Fruit fly (Drosophila melanogaster) Kc167 (cell line): Measurements from ENCODE around the gene CG11382.
A peak's percentile ranks its signal among the peaks of the same experiment; 100 is the strongest.

Experiments
- Myc ChIP-seq: fragments of >200 bp; optimal IDR thresholded peaks from 2 replicates; lab custom pipeline; 2017; ENCODE audit warnings: missing external identifiers
- Sin3A ChIP-seq: fragments of >200 bp; optimal IDR thresholded peaks from 2 replicates; lab custom pipeline; 2018; ENCODE audit warnings: missing external identifiers
- h ChIP-seq: fragments of >200 bp; optimal IDR thresholded peaks from 3 replicates; lab custom pipeline; 2018; ENCODE audit warnings: missing external identifiers
- insv ChIP-seq: fragments of >200 bp; optimal IDR thresholded peaks from 3 replicates; lab custom pipeline; 2018; ENCODE audit warnings: missing external identifiers
- psq ChIP-seq: fragments of >200 bp; optimal IDR thresholded peaks from 2 replicates; lab custom pipeline; 2017; ENCODE audit warnings: missing external identifiers
- ttk ChIP-seq: sonication (Bioruptor generic); optimal IDR thresholded peaks from 2 replicates; lab custom pipeline; 2017; ENCODE audit warnings: missing external identifiers

CG11382 gene

DNA sequence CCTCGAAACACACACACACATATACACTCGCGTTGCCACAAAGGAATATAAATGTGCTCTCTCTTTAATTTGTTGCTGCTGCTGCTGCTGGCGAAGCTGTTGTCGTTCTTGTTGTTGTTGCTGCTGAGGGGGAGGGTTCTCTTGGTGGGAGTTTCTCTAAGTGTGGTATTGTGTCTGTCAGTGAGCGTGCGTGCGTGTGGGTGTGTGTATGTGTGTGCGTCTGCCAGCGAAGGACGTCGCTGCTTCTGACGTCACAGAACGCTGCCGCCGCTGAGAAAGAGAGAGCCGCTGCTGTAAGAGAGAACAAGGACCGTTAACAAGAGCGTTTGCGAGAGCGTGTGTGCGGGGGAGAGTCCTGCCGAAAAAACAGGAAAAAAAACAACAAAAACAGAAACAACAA lies 24.2 kb downstream of the CG11382 start:
- TF ChIP-seq ttk (lab: Kevin White, UChicago), result no peak
- no peak for TF ChIP-seq insv (lab: Kevin White, UChicago)
- TF ChIP-seq psq (lab: Kevin White, UChicago), result no peak
- TF ChIP-seq Myc (lab: Kevin White, UChicago), result no peak
- no peak for TF ChIP-seq h (lab: Kevin White, UChicago)
- TF ChIP-seq Sin3A (lab: Kevin White, UChicago), result no peak

DNA sequence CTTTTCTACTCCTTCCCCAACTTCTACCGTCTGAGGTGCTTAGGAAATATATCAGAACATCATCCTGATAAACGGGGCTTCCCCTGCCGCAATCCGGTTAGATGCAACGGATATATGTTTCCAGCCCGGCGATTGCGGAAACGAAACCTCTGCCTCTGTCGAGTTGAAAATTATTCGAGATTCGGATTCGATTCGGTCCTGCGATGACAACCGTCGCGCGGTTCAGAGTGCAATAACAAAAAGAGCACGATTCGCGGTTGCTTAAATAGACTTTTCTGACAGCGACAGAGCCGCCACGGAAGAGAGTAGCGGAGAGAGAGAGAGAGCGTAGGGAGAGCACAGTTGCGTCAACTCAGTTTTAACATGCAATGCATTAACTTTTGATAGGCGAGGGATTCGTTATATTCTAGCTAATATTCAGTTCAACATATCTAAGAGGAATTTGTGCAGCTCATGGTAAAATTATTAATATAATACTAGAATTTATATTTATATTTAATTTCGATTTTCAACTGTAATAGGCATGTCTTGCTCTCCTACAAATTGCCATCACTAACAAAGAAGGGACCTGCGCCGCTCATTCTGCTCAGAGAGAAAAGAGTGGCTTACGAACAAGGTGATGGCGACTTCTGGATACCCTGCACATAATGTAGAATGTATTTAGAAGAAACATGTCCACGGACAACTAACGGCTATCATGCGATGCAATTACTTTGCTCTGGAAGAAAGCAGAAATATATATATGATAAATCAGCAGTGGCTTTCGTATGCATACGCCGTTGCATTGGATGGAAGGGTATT lies 25.2 kb downstream of the CG11382 start:
- TF ChIP-seq psq (lab: Kevin White, UChicago), result no peak
- no peak for TF ChIP-seq Sin3A (lab: Kevin White, UChicago)
- no peak for TF ChIP-seq ttk (lab: Kevin White, UChicago)
- TF ChIP-seq h (lab: Kevin White, UChicago), result no peak
- TF ChIP-seq Myc (lab: Kevin White, UChicago), result no peak
- TF ChIP-seq insv (lab: Kevin White, UChicago), result no peak

DNA sequence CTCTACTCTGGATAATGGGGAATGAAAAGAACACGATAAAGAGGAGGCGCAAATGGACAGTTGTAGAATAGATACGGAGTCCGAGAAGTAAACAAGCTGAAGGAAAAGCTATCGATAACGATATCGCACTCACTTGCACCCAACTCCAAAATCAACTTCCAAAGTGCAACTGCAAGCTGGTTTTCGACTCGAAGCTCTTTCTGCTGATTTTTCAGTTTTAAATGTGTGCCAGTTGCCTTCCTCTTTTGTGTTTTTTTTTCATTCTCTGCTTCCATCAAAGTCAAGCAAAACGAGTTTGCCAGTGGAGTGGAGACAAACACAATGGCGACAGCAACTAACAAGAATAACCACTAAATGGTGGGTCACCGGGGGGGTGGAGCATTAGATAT lies 25.8 kb downstream of the CG11382 start:
- TF ChIP-seq Myc (lab: Kevin White, UChicago) (no peak), ttk (lab: Kevin White, UChicago) (no peak), psq (lab: Kevin White, UChicago) (no peak), insv (lab: Kevin White, UChicago) (no peak), Sin3A (lab: Kevin White, UChicago) (no peak), h (lab: Kevin White, UChicago) (no peak)

DNA sequence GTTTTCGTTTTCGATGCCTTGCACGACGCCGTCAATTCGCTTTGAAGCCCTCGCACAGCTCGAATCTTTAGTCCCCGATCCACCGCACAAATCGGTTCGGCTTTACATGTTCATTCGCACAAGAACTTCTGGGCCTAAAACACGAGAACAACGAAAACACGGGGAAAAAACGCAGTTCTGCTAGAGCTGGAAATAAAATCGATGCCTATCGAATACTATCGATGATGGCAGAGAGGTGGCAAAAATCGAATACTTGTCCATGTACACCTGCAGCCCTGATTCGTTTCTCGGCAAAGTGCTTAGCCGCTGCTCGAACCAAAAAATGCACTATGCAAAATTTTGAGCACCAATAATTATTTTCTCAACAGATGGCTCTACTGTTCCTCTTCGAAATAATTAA lies 26.7 kb downstream of the CG11382 start, which contains the start of gene CG3638:
Gene CG3638 (minus strand): TSS at position 210 of the 400 bp plus-strand sequence.
- TF ChIP-seq h (lab: Kevin White, UChicago), result no peak
- TF ChIP-seq psq (lab: Kevin White, UChicago), result peak; percentile 24
- TF ChIP-seq insv (lab: Kevin White, UChicago), result no peak

DNA sequence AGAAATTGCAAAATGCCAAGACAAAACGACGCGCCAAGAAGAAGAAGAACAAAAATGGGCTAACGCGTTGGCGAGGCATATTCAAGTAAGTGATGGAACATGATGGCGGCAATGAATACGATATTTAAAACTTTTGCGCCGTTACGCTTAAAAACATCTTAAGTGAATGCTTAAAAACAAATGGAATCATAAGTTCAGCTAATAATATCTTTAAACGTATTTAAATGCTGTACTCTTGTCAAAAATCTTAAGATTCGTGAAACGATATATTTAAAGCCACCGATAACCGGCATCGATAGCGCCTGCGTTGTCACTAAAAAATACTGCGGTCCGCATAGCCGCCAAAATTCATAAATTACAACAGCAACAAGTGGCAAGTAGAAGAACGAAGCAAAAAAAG lies 30.1 kb downstream of the CG11382 start, which contains the start of gene CG11403:
Gene CG11403 (minus strand): TSS at position 53 of the 400 bp plus-strand sequence.
- no peak for TF ChIP-seq psq (lab: Kevin White, UChicago)
- no peak for TF ChIP-seq h (lab: Kevin White, UChicago)
- no peak for TF ChIP-seq Myc (lab: Kevin White, UChicago)

DNA sequence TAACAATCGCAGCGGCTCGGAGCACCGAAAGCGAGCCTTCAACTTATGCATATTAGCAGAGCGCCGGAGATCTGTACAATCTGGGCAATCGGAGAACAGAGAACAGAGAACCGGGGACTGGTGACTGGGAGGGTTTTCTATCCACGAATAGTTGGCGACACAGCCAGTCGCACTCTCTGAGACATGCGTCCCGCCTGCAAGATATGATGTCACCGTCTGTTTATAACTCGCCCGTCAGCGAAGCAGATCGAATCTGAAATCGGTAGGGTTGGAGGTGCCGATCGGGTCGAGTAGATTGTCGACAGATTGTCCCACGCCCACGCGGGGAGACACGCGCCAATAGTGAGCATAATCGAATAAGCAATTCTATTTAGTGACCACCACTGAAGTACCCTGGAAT lies 32.3 kb downstream of the CG11382 start:
- TF ChIP-seq insv (lab: Kevin White, UChicago) (no peak), ttk (lab: Kevin White, UChicago) (no peak), Myc (lab: Kevin White, UChicago) (no peak), psq (lab: Kevin White, UChicago) (no peak), Sin3A (lab: Kevin White, UChicago) (no peak), h (lab: Kevin White, UChicago) (no peak)

DNA sequence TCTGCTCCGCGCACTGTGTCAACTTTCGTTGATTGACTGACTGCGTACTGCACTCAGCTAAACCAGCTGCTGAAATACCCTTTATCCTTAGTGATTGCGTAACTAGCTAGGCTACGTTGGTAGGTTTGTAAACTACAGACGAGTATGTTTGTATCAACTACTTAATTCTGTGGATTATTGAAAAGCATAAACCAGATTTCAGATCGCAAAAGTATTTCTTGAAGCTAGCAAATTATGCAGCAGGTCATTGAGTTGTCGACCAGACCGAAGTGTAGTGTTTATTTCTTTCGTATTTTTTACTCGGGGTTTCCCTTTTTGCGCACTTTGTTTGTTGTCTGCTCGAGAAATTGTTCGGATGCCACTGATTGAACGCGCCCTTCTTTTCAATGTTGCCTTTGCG lies 39.0 kb downstream of the CG11382 start:
- TF ChIP-seq insv (lab: Kevin White, UChicago) (no peak), psq (lab: Kevin White, UChicago) (no peak), ttk (lab: Kevin White, UChicago) (no peak), h (lab: Kevin White, UChicago) (no peak), Myc (lab: Kevin White, UChicago) (no peak)

DNA sequence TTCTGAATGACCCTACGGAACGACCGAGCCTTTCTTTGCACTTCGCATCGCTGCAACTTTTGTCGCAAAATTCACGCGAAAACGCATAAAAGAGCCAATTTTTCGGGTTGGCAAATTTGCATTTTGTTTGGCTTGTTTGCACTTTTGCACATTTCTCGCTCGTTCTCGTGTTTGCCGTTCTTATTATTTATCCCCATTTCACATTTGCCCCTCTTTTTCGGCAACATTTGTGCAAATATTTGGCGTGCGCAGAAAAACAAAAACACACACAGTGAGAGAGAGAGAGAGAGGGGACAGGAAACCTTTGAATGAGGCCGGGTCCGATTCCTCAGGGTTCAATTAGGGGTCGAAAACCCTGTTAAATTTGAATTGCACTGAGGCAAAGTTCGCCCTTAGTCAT lies 39.8 kb downstream of the CG11382 start:
- TF ChIP-seq Sin3A (lab: Kevin White, UChicago), result no peak
- no peak for TF ChIP-seq ttk (lab: Kevin White, UChicago)
- TF ChIP-seq h (lab: Kevin White, UChicago), result no peak
- TF ChIP-seq Myc (lab: Kevin White, UChicago), result no peak

DNA sequence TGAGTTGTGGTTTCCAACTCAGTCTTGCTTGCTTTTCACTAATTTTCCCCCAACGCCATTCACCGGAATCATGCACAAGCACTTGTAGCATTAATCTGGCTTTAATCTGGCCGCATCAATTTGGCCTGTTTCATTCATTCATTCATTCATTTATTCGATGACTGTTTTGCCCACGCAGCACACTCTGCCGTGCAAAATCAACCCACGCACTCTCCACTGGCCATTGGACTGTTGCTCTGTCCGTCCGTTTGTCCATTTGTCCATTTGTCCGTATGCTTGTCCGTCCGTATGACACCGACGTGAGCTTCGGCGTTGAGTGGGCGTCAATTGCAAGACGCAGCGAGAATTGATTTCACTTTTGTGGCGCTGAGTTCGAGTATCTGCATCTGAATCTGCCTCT lies 40.3 kb downstream of the CG11382 start:
- TF ChIP-seq h (lab: Kevin White, UChicago), result no peak

DNA sequence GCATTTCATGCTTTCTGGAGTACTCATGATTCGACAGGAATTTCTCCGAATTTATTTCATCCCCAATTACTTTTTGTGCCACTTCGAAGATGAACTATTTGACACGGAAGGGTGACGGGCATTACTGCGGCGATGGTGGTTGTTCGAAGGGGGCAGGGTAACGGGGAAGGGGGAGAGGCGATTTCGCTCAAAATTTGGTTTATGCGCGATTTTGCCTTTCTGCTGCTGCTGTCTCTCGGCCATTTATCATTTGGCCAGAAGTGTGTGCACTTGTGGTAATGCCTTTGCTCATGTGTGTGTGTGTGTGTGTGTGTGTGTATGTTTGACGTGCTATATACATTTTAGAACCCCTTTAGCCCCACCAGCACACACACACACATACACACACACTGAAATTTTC lies 43.2 kb downstream of the CG11382 start:
- TF ChIP-seq psq (lab: Kevin White, UChicago) (no peak), h (lab: Kevin White, UChicago) (no peak), Myc (lab: Kevin White, UChicago) (no peak), ttk (lab: Kevin White, UChicago) (no peak), Sin3A (lab: Kevin White, UChicago) (no peak), insv (lab: Kevin White, UChicago) (no peak)

DNA sequence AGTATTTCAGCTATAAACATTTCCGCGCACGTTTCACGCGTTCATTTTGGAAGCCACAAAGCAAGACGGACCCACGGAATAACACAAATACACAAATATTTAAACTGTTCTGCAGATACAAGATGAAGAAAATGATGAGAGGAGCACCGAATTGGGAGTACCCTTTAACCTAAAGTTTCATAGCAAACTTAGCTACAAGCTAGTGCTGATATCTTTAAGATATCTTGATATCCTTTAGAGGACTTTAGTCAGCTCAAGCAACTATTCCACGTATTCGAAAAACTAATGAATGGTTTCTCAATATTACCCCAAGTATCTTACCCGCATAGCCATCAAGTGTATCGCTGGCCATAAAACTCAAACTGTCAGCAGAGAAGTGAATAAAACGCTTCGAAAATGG lies 46.4 kb downstream of the CG11382 start:
- TF ChIP-seq psq (lab: Kevin White, UChicago), result no peak
- TF ChIP-seq ttk (lab: Kevin White, UChicago), result no peak
- TF ChIP-seq Myc (lab: Kevin White, UChicago), result no peak
- TF ChIP-seq Sin3A (lab: Kevin White, UChicago), result no peak
- no peak for TF ChIP-seq h (lab: Kevin White, UChicago)
- no peak for TF ChIP-seq insv (lab: Kevin White, UChicago)

DNA sequence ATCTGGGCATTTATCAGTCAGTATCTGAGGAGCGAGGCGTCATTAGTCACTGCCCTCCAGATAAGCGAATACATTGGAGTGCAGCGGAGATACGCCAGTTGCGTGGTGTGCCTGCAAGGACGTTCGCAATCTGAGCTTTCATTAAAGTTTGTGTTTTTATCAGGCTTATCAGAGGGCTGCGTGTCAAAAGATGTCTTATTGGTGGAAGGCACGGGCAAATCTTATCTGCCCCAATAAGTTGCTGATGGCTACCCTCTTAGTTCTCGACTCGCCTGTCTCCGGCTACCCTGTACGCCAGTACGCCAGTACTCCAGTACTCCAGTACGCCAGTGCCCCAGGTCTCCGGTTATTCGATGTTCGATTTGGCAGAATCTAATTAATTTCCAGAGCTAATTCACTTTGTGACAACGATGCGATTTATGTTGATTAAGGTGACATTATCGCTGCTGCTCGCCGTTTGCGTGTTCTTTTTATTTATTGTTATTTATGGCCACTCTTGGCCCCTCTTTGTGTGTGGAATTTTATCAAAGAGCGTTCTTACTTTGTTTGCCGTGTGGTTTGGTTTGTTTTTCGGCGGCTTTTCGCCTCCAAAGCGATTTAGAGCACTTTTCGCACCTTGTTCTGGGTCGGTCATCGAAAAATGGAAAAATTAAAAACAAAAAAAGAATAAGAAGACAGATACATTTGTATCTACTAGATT lies 47.1 kb downstream of the CG11382 start:
- TF ChIP-seq Myc (lab: Kevin White, UChicago) (no peak), psq (lab: Kevin White, UChicago) (no peak), ttk (lab: Kevin White, UChicago) (no peak), Sin3A (lab: Kevin White, UChicago) (no peak), h (lab: Kevin White, UChicago) (no peak), insv (lab: Kevin White, UChicago) (no peak)
